Fruit fly (Drosophila melanogaster) whole organism, embryonic: ENCODE results near the gene Iru.

Source experiments
- Awh ChIP-seq: fragments of 200-800 bp; sonication (Bioruptor generic); IDR thresholded peaks from 2 replicates; pipeline ENCODE4, ENCODE4 v1.3.6; 2022; ENCODE audit warnings: missing biosample characterization, missing genetic modification characterization
- BtbVII ChIP-seq: fragments of 200-800 bp; sonication (Bioruptor generic); optimal IDR thresholded peaks from 3 replicates; lab custom pipeline; 2017; ENCODE audit warnings: missing biosample characterization, mild to moderate bottlenecking, missing genetic modification characterization
- CG10147 ChIP-seq: fragments of 200-800 bp; sonication (Bioruptor generic); optimal IDR thresholded peaks from 2 replicates; lab custom pipeline; 2019; ENCODE audit warnings: missing biosample characterization, mild to moderate bottlenecking, missing genetic modification characterization, moderate library complexity
- CG11247 ChIP-seq: fragments of 200-800 bp; sonication (Bioruptor generic); IDR thresholded peaks from 2 replicates; pipeline ENCODE4 v1.3.6; 2022; ENCODE audit warnings: missing biosample characterization, missing genetic modification characterization
- CG11456 ChIP-seq: fragments of 200-800 bp; sonication (Bioruptor generic); IDR thresholded peaks from 3 replicates; pipeline ENCODE4 v1.3.6; 2022; ENCODE audit warnings: missing biosample characterization, missing genetic modification characterization
- CG12104 ChIP-seq: fragments of 200-800 bp; sonication (Bioruptor generic); optimal IDR thresholded peaks from 3 replicates; lab custom pipeline; 2016; ENCODE audit warnings: missing biosample characterization, missing genetic modification characterization
- CG12659 ChIP-seq: fragments of 200-800 bp; sonication (Bioruptor generic); optimal IDR thresholded peaks from 3 replicates; lab custom pipeline; 2017; ENCODE audit warnings: mild to moderate bottlenecking, missing biosample characterization, missing genetic modification reagents, missing genetic modification characterization
- CG13287 ChIP-seq: fragments of 200-800 bp; sonication (Bioruptor generic); IDR thresholded peaks from 2 replicates; pipeline ENCODE4 v1.3.6; 2022; ENCODE audit warnings: missing biosample characterization, missing genetic modification characterization; ENCODE audit not compliant: partially characterized antibody
- CG14667 ChIP-seq: fragments of 200-800 bp; sonication (Bioruptor generic); IDR thresholded peaks from 2 replicates; pipeline ENCODE4 v1.3.6; 2022; ENCODE audit warnings: missing biosample characterization, missing genetic modification characterization
- CG14710 ChIP-seq: fragments of 200-800 bp; sonication (Bioruptor generic); optimal IDR thresholded peaks from 3 replicates; lab custom pipeline; 2019; ENCODE audit warnings: missing biosample characterization, mild to moderate bottlenecking, missing genetic modification characterization, moderate library complexity
- CG16863 ChIP-seq: fragments of 200-800 bp; sonication (Bioruptor generic); optimal IDR thresholded peaks from 3 replicates; lab custom pipeline; 2016; ENCODE audit warnings: missing biosample characterization, missing genetic modification characterization
- CG17612 ChIP-seq: fragments of 200-800 bp; sonication (Bioruptor generic); IDR thresholded peaks from 2 replicates; pipeline ENCODE4 v1.3.6; 2022; ENCODE audit warnings: missing biosample characterization, missing genetic modification characterization
- CG17802 ChIP-seq: fragments of 200-800 bp; sonication (Bioruptor generic); optimal IDR thresholded peaks from 2 replicates; lab custom pipeline; 2018; ENCODE audit warnings: missing biosample characterization, mild to moderate bottlenecking, missing genetic modification characterization, moderate library complexity
- CG18619 ChIP-seq: fragments of 200-800 bp; sonication (Bioruptor generic); optimal IDR thresholded peaks from 3 replicates; lab custom pipeline; 2017; ENCODE audit warnings: missing biosample characterization, mild to moderate bottlenecking, missing genetic modification characterization
- CG31388 ChIP-seq: fragments of 200-800 bp; sonication (Bioruptor generic); optimal IDR thresholded peaks from 2 replicates; lab custom pipeline; 2016; ENCODE audit warnings: missing biosample characterization, missing genetic modification characterization
- CG32532 ChIP-seq: fragments of 200-800 bp; sonication (Bioruptor generic); IDR thresholded peaks from 2 replicates; pipeline ENCODE4 v1.3.6; 2022; ENCODE audit warnings: missing biosample characterization, missing genetic modification characterization
- CG3281 ChIP-seq: fragments of 200-800 bp; sonication (Bioruptor generic); optimal IDR thresholded peaks from 3 replicates; lab custom pipeline; 2017; ENCODE audit warnings: missing biosample characterization, mild to moderate bottlenecking, missing genetic modification characterization
- CG4360 ChIP-seq: fragments of 200-800 bp; sonication (Bioruptor generic); IDR thresholded peaks from 2 replicates; pipeline ENCODE4 v1.3.6; 2022; ENCODE audit warnings: missing biosample characterization, missing genetic modification characterization
- CG4707 ChIP-seq: fragments of 200-800 bp; sonication (Bioruptor generic); optimal IDR thresholded peaks from 2 replicates; lab custom pipeline; 2018; ENCODE audit warnings: missing biosample characterization, mild to moderate bottlenecking, missing genetic modification characterization, moderate library complexity
- CG4854 ChIP-seq: fragments of 200-800 bp; sonication (Bioruptor generic); optimal IDR thresholded peaks from 2 replicates; lab custom pipeline; 2016; ENCODE audit warnings: missing biosample characterization, missing genetic modification characterization, inconsistent platforms
- CG7357 ChIP-seq: fragments of 200-800 bp; sonication (Bioruptor generic); IDR thresholded peaks from 3 replicates; pipeline ENCODE4 v1.3.6; 2022; ENCODE audit warnings: missing biosample characterization, missing genetic modification characterization
- CG8281 ChIP-seq: fragments of 200-800 bp; sonication (Bioruptor generic); optimal IDR thresholded peaks from 2 replicates; lab custom pipeline; 2018; ENCODE audit warnings: missing biosample characterization, mild to moderate bottlenecking, missing genetic modification characterization, moderate library complexity
- CG8359 ChIP-seq: fragments of 200-800 bp; sonication (Bioruptor generic); optimal IDR thresholded peaks from 2 replicates; lab custom pipeline; 2017; ENCODE audit warnings: missing biosample characterization, mild to moderate bottlenecking, missing genetic modification characterization, borderline replicate concordance
- CkIIα-i1 ChIP-seq: fragments of 200-800 bp; sonication (Bioruptor generic); IDR thresholded peaks from 2 replicates; pipeline ENCODE4 v1.3.6; 2022; ENCODE audit warnings: missing biosample characterization, missing genetic modification characterization
- CoRest ChIP-seq: fragments of 200-800 bp; sonication (Bioruptor generic); optimal IDR thresholded peaks from 3 replicates; lab custom pipeline; 2018; ENCODE audit warnings: missing biosample characterization, mild to moderate bottlenecking, missing genetic modification characterization, moderate library complexity
- Dad ChIP-seq: fragments of 200-800 bp; sonication (Bioruptor generic); optimal IDR thresholded peaks from 3 replicates; lab custom pipeline; 2016; ENCODE audit warnings: missing biosample characterization, missing genetic modification characterization
- Dbx ChIP-seq: fragments of 200-800 bp; sonication (Bioruptor generic); IDR thresholded peaks from 3 replicates; pipeline ENCODE4 v1.3.6; 2022; ENCODE audit warnings: missing biosample characterization, missing genetic modification characterization
- Dll ChIP-seq: fragments of 200-800 bp; sonication (Bioruptor generic); IDR thresholded peaks from 4 replicates; pipeline ENCODE4 v1.3.6; 2022; ENCODE audit warnings: missing biosample characterization, missing genetic modification characterization; ENCODE audit not compliant: partially characterized antibody
- E2f2 ChIP-seq: fragments of 200-800 bp; sonication (Bioruptor generic); IDR thresholded peaks from 2 replicates; pipeline ENCODE4 v1.3.6; 2022; ENCODE audit warnings: missing biosample characterization, missing genetic modification characterization
- Elba2 ChIP-seq: fragments of 200-800 bp; sonication (Bioruptor generic); optimal IDR thresholded peaks from 3 replicates; lab custom pipeline; 2016; ENCODE audit warnings: missing biosample characterization, missing genetic modification characterization
- Fer3 ChIP-seq: fragments of 200-800 bp; sonication (Bioruptor generic); optimal IDR thresholded peaks from 2 replicates; lab custom pipeline; 2018; ENCODE audit warnings: missing biosample characterization, mild to moderate bottlenecking, missing genetic modification characterization, moderate library complexity
- Lpt ChIP-seq: fragments of >200 bp; optimal IDR thresholded peaks from 2 replicates; lab custom pipeline; 2018; ENCODE audit warnings: missing biosample characterization, missing genetic modification characterization
- Scr ChIP-seq: fragments of 200-800 bp; sonication (Bioruptor generic); IDR thresholded peaks from 2 replicates; pipeline ENCODE4 v1.3.6; 2022; ENCODE audit warnings: missing biosample characterization, missing genetic modification characterization; ENCODE audit not compliant: partially characterized antibody
- Side ChIP-seq: fragments of 200-800 bp; sonication (Bioruptor generic); optimal IDR thresholded peaks from 2 replicates; lab custom pipeline; 2016; ENCODE audit warnings: missing biosample characterization, missing genetic modification characterization
- Stat92E ChIP-seq, 3 experiments: fragments of >200 bp in 2 of 3; fragments of 200-800 bp in 1 of 3; sonication (Bioruptor generic) in 1 of 3; optimal IDR thresholded peaks; 2 replicates each; lab custom pipeline; 2017 to 2019; ENCODE audit warnings: missing biosample characterization in 3 of 3, missing genetic modification characterization in 3 of 3, mild to moderate bottlenecking in 1 of 3, moderate library complexity in 1 of 3
- bowl ChIP-seq: fragments of 200-800 bp; sonication (Bioruptor generic); IDR thresholded peaks from 2 replicates; pipeline ENCODE4 v1.3.6; 2022; ENCODE audit warnings: missing biosample characterization, missing genetic modification characterization
- btn ChIP-seq: fragments of 200-800 bp; sonication (Bioruptor generic); optimal IDR thresholded peaks from 2 replicates; lab custom pipeline; 2016; ENCODE audit warnings: missing biosample characterization, missing genetic modification characterization
- cwo ChIP-seq: fragments of 200-800 bp; sonication (Bioruptor generic); optimal IDR thresholded peaks from 3 replicates; lab custom pipeline; 2017; ENCODE audit warnings: missing biosample characterization, missing genetic modification characterization, mild to moderate bottlenecking, moderate library complexity, missing genetic modification reagents
- disco-r ChIP-seq: fragments of 200-800 bp; sonication (Bioruptor generic); optimal IDR thresholded peaks from 2 replicates; lab custom pipeline; 2016; ENCODE audit warnings: missing biosample characterization, missing genetic modification characterization
- ems ChIP-seq: fragments of 200-800 bp; sonication (Bioruptor generic); optimal IDR thresholded peaks from 3 replicates; lab custom pipeline; 2016; ENCODE audit warnings: missing biosample characterization, missing genetic modification characterization
- en ChIP-seq: fragments of 200-800 bp; sonication (Bioruptor generic); optimal IDR thresholded peaks from 2 replicates; lab custom pipeline; 2016; ENCODE audit warnings: missing biosample characterization, missing genetic modification characterization
- ewg ChIP-seq: fragments of 200-800 bp; sonication (Bioruptor generic); optimal IDR thresholded peaks from 3 replicates; lab custom pipeline; 2017; ENCODE audit warnings: mild to moderate bottlenecking, missing biosample characterization, missing genetic modification reagents, missing genetic modification characterization
- fd64A ChIP-seq: fragments of 200-800 bp; sonication (Bioruptor generic); optimal IDR thresholded peaks from 3 replicates; lab custom pipeline; 2018; ENCODE audit warnings: missing biosample characterization, mild to moderate bottlenecking, missing genetic modification characterization
- ftz-f1 ChIP-seq: fragments of 200-800 bp; sonication (Bioruptor generic); optimal IDR thresholded peaks from 2 replicates; lab custom pipeline; 2016; ENCODE audit warnings: missing biosample characterization, missing genetic modification characterization
- jing ChIP-seq: fragments of 200-800 bp; sonication (Bioruptor generic); optimal IDR thresholded peaks from 2 replicates; lab custom pipeline; 2018; ENCODE audit warnings: missing biosample characterization, mild to moderate bottlenecking, missing genetic modification characterization
- lola ChIP-seq, 3 experiments: fragments of >200 bp in 2 of 3; fragments of 200-800 bp in 1 of 3; sonication (Bioruptor generic) in 1 of 3; optimal IDR thresholded peaks; 2 replicates each; lab custom pipeline; 2017 to 2019; ENCODE audit warnings: missing biosample characterization in 3 of 3, missing genetic modification characterization in 3 of 3, mild to moderate bottlenecking in 1 of 3, moderate library complexity in 1 of 3
- pfk ChIP-seq: fragments of 200-800 bp; sonication (Bioruptor generic); optimal IDR thresholded peaks from 2 replicates; lab custom pipeline; 2018; ENCODE audit warnings: missing biosample characterization, mild to moderate bottlenecking, missing genetic modification characterization, moderate library complexity
- pzg ChIP-seq: fragments of 200-800 bp; sonication (Bioruptor generic); optimal IDR thresholded peaks from 3 replicates; lab custom pipeline; 2018; ENCODE audit warnings: missing biosample characterization, mild to moderate bottlenecking, missing genetic modification characterization, moderate library complexity
- seq ChIP-seq: fragments of 200-800 bp; sonication (Bioruptor generic); IDR thresholded peaks from 2 replicates; pipeline ENCODE4 v1.3.6; 2022; ENCODE audit warnings: missing biosample characterization, missing genetic modification characterization
- tll ChIP-seq, 2 experiments: fragments of 200-800 bp in 1 of 2; fragments of >200 bp in 1 of 2; sonication (Bioruptor generic) in 1 of 2; optimal IDR thresholded peaks; 2 replicates each; lab custom pipeline; 2017 to 2019; ENCODE audit warnings: missing biosample characterization in 2 of 2, missing genetic modification characterization in 2 of 2, mild to moderate bottlenecking in 1 of 2, moderate library complexity in 1 of 2

The Iru gene

DNA sequence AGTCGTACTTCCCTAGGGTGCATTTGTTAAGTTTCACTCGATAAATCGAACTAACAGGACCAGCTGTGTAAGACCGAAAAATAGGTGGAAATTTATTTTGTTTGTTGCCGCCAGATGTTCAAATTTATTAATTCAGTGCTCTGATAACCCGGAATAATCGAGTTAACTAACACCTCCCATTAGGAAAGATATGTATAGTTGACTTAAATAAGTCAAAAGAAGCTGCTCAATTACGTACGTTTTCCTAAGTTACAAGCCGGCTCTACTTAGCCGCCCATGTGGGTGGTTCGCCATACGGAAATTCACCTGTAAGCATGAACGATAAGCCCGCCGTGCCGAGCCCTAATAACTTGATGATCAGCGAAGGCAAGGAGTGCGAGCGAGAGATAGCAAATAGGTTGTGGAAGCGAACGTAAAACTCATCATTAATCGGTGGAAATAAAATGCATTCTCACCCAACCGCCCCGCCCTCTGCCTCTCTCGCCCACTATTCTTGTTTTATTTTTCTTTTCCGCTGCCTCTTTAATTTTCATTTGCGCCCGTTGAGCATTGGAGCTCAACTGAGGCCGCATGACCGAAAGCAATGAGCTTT lies 47.7 kb downstream of the Iru start (continued):
- TF ChIP-seq CG16863 (GFP tag; lab: Kevin White, UChicago) = peak; percentile 8
- TF ChIP-seq jing (GFP tag; lab: Kevin White, UChicago) = peak; percentile 24
- TF ChIP-seq CG4707 (GFP tag; lab: Kevin White, UChicago) = no peak
- TF ChIP-seq CG4854 (GFP tag; lab: Kevin White, UChicago) = no peak
- TF ChIP-seq Scr = no peak
- no peak for TF ChIP-seq CG11456 (GFP tag; lab: Robert Waterston, UW)
- no peak for TF ChIP-seq CG17612
- TF ChIP-seq CG7357 (GFP tag; lab: Robert Waterston, UW) = 0 out of 3 replicates have a peak, but pooled peaks have one; percentile 21
- TF ChIP-seq CG10147 (GFP tag; lab: Kevin White, UChicago) = no peak
- no peak for TF ChIP-seq CkIIα-i1 (GFP tag; lab: Robert Waterston, UW)
- TF ChIP-seq CG13287 (GFP tag; lab: Robert Waterston, UW) = no peak
- TF ChIP-seq ewg (GFP tag; lab: Kevin White, UChicago) = peak; percentile 23
- TF ChIP-seq CoRest (tag; lab: Kevin White, UChicago) = peak; percentile 71
- TF ChIP-seq Dll (GFP tag; lab: Robert Waterston, UW) = no peak
- TF ChIP-seq E2f2 (GFP tag; lab: Robert Waterston, UW) = no peak
- TF ChIP-seq bowl (GFP tag; lab: Robert Waterston, UW) = no peak
- peak; percentile 18 for TF ChIP-seq CG8281 (tag; lab: Kevin White, UChicago)
- TF ChIP-seq cwo (GFP tag; lab: Kevin White, UChicago) = peak; percentile 38
- no peak for TF ChIP-seq ems (GFP tag; lab: Kevin White, UChicago)
- TF ChIP-seq CG14667 = no peak
- TF ChIP-seq CG32532 = no peak
- no peak for TF ChIP-seq Dbx (GFP tag; lab: Robert Waterston, UW)
- peak; percentile 6 for TF ChIP-seq CG14710 (tag; lab: Kevin White, UChicago)
- no peak for TF ChIP-seq Fer3 (tag; lab: Kevin White, UChicago)
- TF ChIP-seq en (GFP tag; lab: Kevin White, UChicago) = no peak
- TF ChIP-seq Side (GFP tag; lab: Kevin White, UChicago) = no peak
- no peak for TF ChIP-seq CG17802 (tag; lab: Kevin White, UChicago)
- no peak for TF ChIP-seq disco-r (GFP tag; lab: Kevin White, UChicago)
- TF ChIP-seq Elba2 (GFP tag; lab: Kevin White, UChicago) = no peak
- no peak for TF ChIP-seq pzg
- no peak for TF ChIP-seq ftz-f1 (GFP tag; lab: Kevin White, UChicago)
- TF ChIP-seq CG11247 (GFP tag; lab: Robert Waterston, UW) = no peak
- TF ChIP-seq CG12104 (GFP tag; lab: Kevin White, UChicago) = no peak
- no peak for TF ChIP-seq seq
- no peak for TF ChIP-seq CG4360 (GFP tag; lab: Robert Waterston, UW)
- no peak for TF ChIP-seq Awh
- TF ChIP-seq lola (GFP tag; optimal IDR thresholded peaks at IDR 0.05; lab: Kevin White, UChicago) = peak in 1 of 3 experiments; percentile 26
- peak; percentile 58 for TF ChIP-seq CG3281 (GFP tag; lab: Kevin White, UChicago)
- no peak for TF ChIP-seq fd64A
- TF ChIP-seq CG18619 (GFP tag; lab: Kevin White, UChicago) = peak; percentile 50
- TF ChIP-seq Stat92E (GFP tag; optimal IDR thresholded peaks at IDR 0.05; lab: Kevin White, UChicago) = no peak
- TF ChIP-seq Dad (GFP tag; lab: Kevin White, UChicago) = no peak
- TF ChIP-seq btn = no peak
- TF ChIP-seq CG12659 (GFP tag; lab: Kevin White, UChicago) = peak; percentile 50
- peak; percentile 7 for TF ChIP-seq CG8359
- TF ChIP-seq Lpt = no peak
- no peak for TF ChIP-seq CG31388 (GFP tag; lab: Kevin White, UChicago)
- TF ChIP-seq BtbVII (GFP tag; lab: Kevin White, UChicago) = peak; percentile 57
- TF ChIP-seq tll (GFP tag; optimal IDR thresholded peaks at IDR 0.05; lab: Kevin White, UChicago) = no peak
- TF ChIP-seq pfk = no peak
